Fruit fly (Drosophila melanogaster) whole organism, wandering third instar larva: Measurements from ENCODE around the gene CG43117.

Experiments
- Dif ChIP-seq: fragments of 200-275, 200-300 bp; sonication (Bioruptor generic); optimal IDR thresholded peaks from 2 replicates; lab custom pipeline; 2018; ENCODE audit warnings: missing biosample characterization, missing genetic modification characterization; ENCODE audit not compliant: partially characterized antibody
- Hnf4 ChIP-seq: fragments of 200-800 bp; sonication (Bioruptor generic); optimal IDR thresholded peaks from 2 replicates; lab custom pipeline; 2016; ENCODE audit warnings: missing biosample characterization, mild to moderate bottlenecking, missing genetic modification characterization
- Myc ChIP-seq: fragments of >200 bp; optimal IDR thresholded peaks from 2 replicates; lab custom pipeline; 2017
- OdsH ChIP-seq: fragments of 200-800 bp; sonication (Bioruptor generic); optimal IDR thresholded peaks from 2 replicates; lab custom pipeline; 2016; ENCODE audit warnings: missing biosample characterization, mild to moderate bottlenecking, missing genetic modification characterization
- Sp1 ChIP-seq: fragments of 200-800 bp; sonication (Bioruptor generic); optimal IDR thresholded peaks from 3 replicates; lab custom pipeline; 2019; ENCODE audit warnings: missing biosample characterization, mild to moderate bottlenecking, missing genetic modification characterization, moderate library complexity
- brk ChIP-seq: fragments of 200-800 bp; sonication (Bioruptor generic); optimal IDR thresholded peaks from 2 replicates; lab custom pipeline; 2016; ENCODE audit warnings: missing biosample characterization, mild to moderate bottlenecking, missing genetic modification characterization
- fru ChIP-seq: fragments of 200-800 bp; sonication (Bioruptor generic); optimal IDR thresholded peaks from 3 replicates; lab custom pipeline; 2016; ENCODE audit warnings: missing biosample characterization, mild to moderate bottlenecking, missing genetic modification characterization
- h ChIP-seq: fragments of 200-800 bp; sonication (Bioruptor generic); optimal IDR thresholded peaks from 3 replicates; lab custom pipeline; 2016; ENCODE audit warnings: missing biosample characterization, mild to moderate bottlenecking, missing genetic modification characterization
- jim ChIP-seq: fragments of 175-275, 200-325 bp; sonication (Bioruptor generic); optimal IDR thresholded peaks from 2 replicates; lab custom pipeline; 2016; ENCODE audit warnings: missing biosample characterization, mild to moderate bottlenecking, missing genetic modification characterization
- pan ChIP-seq: fragments of >200 bp; optimal IDR thresholded peaks from 2 replicates; lab custom pipeline; 2017
- psq ChIP-seq: fragments of 200-800 bp; sonication (Bioruptor generic); optimal IDR thresholded peaks from 3 replicates; lab custom pipeline; 2017; ENCODE audit warnings: missing biosample characterization, mild to moderate bottlenecking, missing genetic modification characterization, moderate library complexity
- sage ChIP-seq: fragments of 200-800 bp; sonication (Bioruptor generic); optimal IDR thresholded peaks from 2 replicates; lab custom pipeline; 2016; ENCODE audit warnings: missing biosample characterization, mild to moderate bottlenecking, missing genetic modification characterization

- TF ChIP-seq Dif (GFP tag; lab: Kevin White, UChicago) (no peak), pan (lab: Kevin White, UChicago) (no peak), OdsH (GFP tag; lab: Kevin White, UChicago) (no peak), h (GFP tag; lab: Kevin White, UChicago) (no peak), Myc (lab: Kevin White, UChicago) (no peak), brk (no peak), Sp1 (no peak), sage (GFP tag; lab: Kevin White, UChicago) (no peak), Hnf4 (GFP tag; lab: Kevin White, UChicago) (no peak), fru (no peak), jim (GFP tag; lab: Kevin White, UChicago) (no peak), psq (GFP tag; lab: Kevin White, UChicago) (no peak)
Observed at dm6 chr3R:26457949-26458348, 3.4 kb downstream of the CG43117 start, which contains the start of gene CG14238.
